Worm (Caenorhabditis elegans): Measurements from ENCODE around the gene fbxb-1.

Gene fbxb-1

DNA sequence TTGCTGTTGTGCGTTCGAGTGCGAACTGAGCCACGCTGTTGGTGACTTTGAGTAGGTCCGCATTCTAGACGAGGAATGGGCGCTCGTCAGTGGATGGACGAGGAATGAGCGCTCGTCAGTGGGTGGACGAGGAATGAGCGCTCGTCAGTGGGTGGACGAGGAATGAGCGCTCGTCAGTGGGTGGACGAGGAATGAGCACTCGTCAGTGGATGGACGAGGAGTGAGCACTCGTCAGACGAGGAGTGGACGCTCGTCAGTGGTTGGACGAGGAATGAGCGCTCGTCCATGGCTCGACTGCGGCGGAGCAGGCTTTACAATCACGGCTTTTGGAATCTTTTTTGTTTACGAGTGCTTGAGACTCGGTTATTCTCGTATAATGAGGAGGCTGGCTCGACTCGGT lies 38.3 kb downstream of the fbxb-1 start:
- no peak for TF ChIP-seq hmg-4 (GFP tag; optimal IDR thresholded peaks at IDR 0.05)
- TF ChIP-seq ama-1 (optimal IDR thresholded peaks at IDR 0.05), result no peak
- TF ChIP-seq sea-1 (GFP tag; conservative IDR thresholded peaks at IDR 0.05), result no peak
- no peak for TF ChIP-seq flt-1 (GFP tag; IDR thresholded peaks at IDR 0.05)
- no peak for TF ChIP-seq B0310.2 (tag; optimal IDR thresholded peaks at IDR 0.05)
- no peak for TF ChIP-seq tbx-37 (GFP tag; conservative IDR thresholded peaks at IDR 0.05)
- TF ChIP-seq pes-1 (GFP tag; IDR thresholded peaks at IDR 0.05), result no peak
- no peak for TF ChIP-seq hnd-1 (tag; optimal IDR thresholded peaks at IDR 0.05)
- TF ChIP-seq aly-1 (tag; optimal IDR thresholded peaks at IDR 0.05), result no peak
- no peak for TF ChIP-seq ceh-36 (tag; optimal IDR thresholded peaks at IDR 0.05)
- no peak for TF ChIP-seq ets-7 (tag; optimal IDR thresholded peaks at IDR 0.05)
- no peak for TF ChIP-seq scrt-1 (GFP tag; IDR thresholded peaks at IDR 0.05)

DNA sequence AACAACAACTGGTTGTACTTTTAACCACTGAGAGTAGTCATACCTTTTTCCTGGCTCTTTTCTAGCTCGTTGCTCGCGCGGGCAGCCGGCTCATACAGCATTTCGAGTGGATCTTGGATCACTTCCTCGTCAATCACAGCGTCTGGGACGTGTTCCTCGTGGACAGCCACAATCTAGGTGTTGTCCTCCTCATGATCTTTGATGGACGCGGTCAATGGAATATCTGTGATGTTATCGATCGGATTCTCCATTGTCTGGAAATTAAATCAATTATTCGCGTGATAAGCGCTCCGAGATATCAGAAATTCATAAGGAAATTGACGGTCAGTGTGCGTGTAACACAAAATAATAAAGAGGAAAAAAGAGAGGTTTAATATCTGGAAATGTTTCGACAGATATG lies 39.7 kb downstream of the fbxb-1 start, which contains the start of gene F21D9.8:
TSS of gene F21D9.8 (minus strand) at position 101 of the 400 bp plus-strand sequence.
- TF ChIP-seq ceh-13 (GFP tag; optimal IDR thresholded peaks at IDR 0.05) (no peak), hmbx-1 (tag; optimal IDR thresholded peaks at IDR 0.05) (no peak), ceh-36 (tag; optimal IDR thresholded peaks at IDR 0.05) (no peak), sea-1 (GFP tag; conservative IDR thresholded peaks at IDR 0.05) (no peak), ets-7 (tag; optimal IDR thresholded peaks at IDR 0.05) (no peak), flt-1 (GFP tag; IDR thresholded peaks at IDR 0.05) (no peak), hmg-4 (GFP tag; optimal IDR thresholded peaks at IDR 0.05) (no peak), tbx-11 (GFP tag; IDR thresholded peaks at IDR 0.05) (no peak), F13C5.2 (tag; optimal IDR thresholded peaks at IDR 0.05) (no peak), B0310.2 (tag; optimal IDR thresholded peaks at IDR 0.05) (no peak), tbx-37 (GFP tag; conservative IDR thresholded peaks at IDR 0.05) (no peak), hnd-1 (tag; optimal IDR thresholded peaks at IDR 0.05) (no peak), ama-1 (optimal IDR thresholded peaks at IDR 0.05) (no peak)

DNA sequence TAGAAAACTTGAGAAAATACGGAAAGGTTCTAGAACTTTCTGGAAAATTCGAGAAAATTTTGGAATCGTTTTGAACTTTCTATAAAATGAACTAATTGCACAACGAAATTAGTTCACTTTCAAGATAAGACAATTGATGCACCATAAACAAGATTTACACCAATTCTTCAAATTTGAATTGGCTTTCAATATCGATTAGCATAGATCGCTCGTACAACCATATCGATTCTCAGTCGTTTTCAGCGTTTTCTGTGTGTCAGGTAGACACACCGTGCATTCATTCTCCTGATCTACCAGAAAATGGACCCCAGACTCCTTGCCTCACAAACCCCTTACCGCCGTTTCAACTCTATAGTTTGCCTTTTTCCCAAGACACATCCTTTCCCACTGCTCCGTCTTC lies 42.2 kb downstream of the fbxb-1 start, which contains the start of gene fbxb-117:
TSS of gene fbxb-117 (plus strand) at position 301 of the 400 bp plus-strand sequence.
- TF ChIP-seq F13C5.2 (tag; optimal IDR thresholded peaks at IDR 0.05), result no peak
- TF ChIP-seq tbx-11 (GFP tag; IDR thresholded peaks at IDR 0.05), result no peak
- TF ChIP-seq flt-1 (GFP tag; IDR thresholded peaks at IDR 0.05), result no peak
- no peak for TF ChIP-seq hnd-1 (tag; optimal IDR thresholded peaks at IDR 0.05)
- TF ChIP-seq scrt-1 (GFP tag; IDR thresholded peaks at IDR 0.05), result no peak
- no peak for TF ChIP-seq sea-1 (GFP tag; conservative IDR thresholded peaks at IDR 0.05)
- no peak for TF ChIP-seq tbx-37 (GFP tag; conservative IDR thresholded peaks at IDR 0.05)
- TF ChIP-seq hmbx-1 (tag; optimal IDR thresholded peaks at IDR 0.05), result no peak

DNA sequence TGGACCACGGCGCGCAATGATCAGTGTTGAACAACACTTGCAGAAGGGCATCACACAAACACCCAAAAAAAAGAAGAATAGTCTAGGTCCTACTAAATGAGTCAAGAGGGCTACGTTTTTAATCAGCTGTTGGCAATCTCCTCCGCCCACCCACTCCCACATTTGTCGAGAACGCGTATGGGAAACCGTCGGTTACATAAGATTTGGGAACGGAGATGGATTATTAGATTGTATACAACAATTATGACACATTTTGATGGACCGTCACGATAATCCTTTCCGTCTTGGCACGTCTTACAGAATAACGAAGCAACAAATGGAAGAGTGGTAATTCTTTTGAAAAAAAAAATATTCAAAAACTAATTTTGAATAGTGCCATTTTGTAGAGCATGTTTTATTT lies 45.8 kb downstream of the fbxb-1 start:
- TF ChIP-seq ama-1 (optimal IDR thresholded peaks at IDR 0.05) (no peak), ceh-36 (tag; optimal IDR thresholded peaks at IDR 0.05) (no peak), scrt-1 (GFP tag; IDR thresholded peaks at IDR 0.05) (no peak), hnd-1 (tag; optimal IDR thresholded peaks at IDR 0.05) (no peak), tbx-11 (GFP tag; IDR thresholded peaks at IDR 0.05) (no peak), tra-4 (tag; optimal IDR thresholded peaks at IDR 0.05) (no peak), hmg-4 (GFP tag; optimal IDR thresholded peaks at IDR 0.05) (no peak), B0310.2 (tag; optimal IDR thresholded peaks at IDR 0.05) (no peak), flt-1 (GFP tag; IDR thresholded peaks at IDR 0.05) (no peak), pes-1 (GFP tag; IDR thresholded peaks at IDR 0.05) (no peak), ets-7 (tag; optimal IDR thresholded peaks at IDR 0.05) (no peak)

DNA sequence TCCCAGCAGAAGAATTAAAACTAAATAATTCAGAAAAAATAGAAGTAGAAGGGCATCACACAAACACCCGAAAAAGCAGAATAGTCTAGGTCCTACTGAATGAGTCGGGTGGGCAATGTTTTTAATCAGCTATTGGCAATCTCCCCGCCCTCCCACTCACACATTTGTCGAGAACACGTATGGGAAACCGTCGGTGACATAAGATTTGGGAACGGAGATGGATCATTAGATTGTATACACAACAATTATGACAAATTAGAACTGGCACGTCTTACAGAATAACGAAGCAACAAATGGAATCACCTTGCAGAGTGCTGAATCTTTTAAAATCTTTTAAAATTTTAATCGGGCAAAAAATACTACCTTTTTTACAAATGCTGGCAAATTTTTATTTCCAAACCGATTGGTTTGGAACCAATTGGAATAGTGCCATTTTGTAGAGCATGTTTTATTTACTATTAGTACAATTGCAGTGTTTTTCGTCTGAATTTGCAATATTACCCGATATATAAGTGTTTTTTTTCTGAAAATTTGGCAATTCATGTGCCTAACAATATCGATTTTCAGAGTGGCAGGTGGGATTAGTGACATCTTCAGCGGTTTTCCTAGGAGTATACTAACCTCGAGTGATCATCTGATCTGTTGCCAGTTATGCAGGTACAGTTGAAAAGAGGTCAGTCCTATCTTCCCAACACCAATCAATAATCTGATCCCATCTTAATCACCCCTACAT lies 48.1 kb downstream of the fbxb-1 start, which contains the start of the genes F55C9.3 and fbxb-57:
TSS of gene F55C9.3 (minus strand) at position 101 of the 733 bp plus-strand sequence.
TSS of gene fbxb-57 (plus strand) at position 683 of the 733 bp plus-strand sequence.
- TF ChIP-seq hmg-4 (GFP tag; optimal IDR thresholded peaks at IDR 0.05) (no peak), pes-1 (GFP tag; IDR thresholded peaks at IDR 0.05) (no peak), hnd-1 (tag; optimal IDR thresholded peaks at IDR 0.05) (no peak), tbx-11 (GFP tag; IDR thresholded peaks at IDR 0.05) (no peak), sea-1 (GFP tag; conservative IDR thresholded peaks at IDR 0.05) (no peak), scrt-1 (GFP tag; IDR thresholded peaks at IDR 0.05) (no peak), B0310.2 (tag; optimal IDR thresholded peaks at IDR 0.05) (no peak), hmbx-1 (tag; optimal IDR thresholded peaks at IDR 0.05) (no peak), tbx-37 (GFP tag; conservative IDR thresholded peaks at IDR 0.05) (no peak), ceh-13 (GFP tag; optimal IDR thresholded peaks at IDR 0.05) (no peak), ets-7 (tag; optimal IDR thresholded peaks at IDR 0.05) (no peak), tra-4 (tag; optimal IDR thresholded peaks at IDR 0.05) (no peak), ceh-36 (tag; optimal IDR thresholded peaks at IDR 0.05) (no peak), flt-1 (GFP tag; IDR thresholded peaks at IDR 0.05) (no peak), aly-1 (tag; optimal IDR thresholded peaks at IDR 0.05) (no peak), F13C5.2 (tag; optimal IDR thresholded peaks at IDR 0.05) (no peak), ama-1 (optimal IDR thresholded peaks at IDR 0.05) (no peak)
